Worm (Caenorhabditis elegans) whole organism, L1 larva: ENCODE measurements around the gene gsto-2.
A peak's percentile ranks its signal among the peaks of the same experiment; 100 is the strongest.

Experiments used
- C04F5.9 ChIP-seq: sonication (generic microtip); optimal IDR thresholded peaks from 2 replicates; lab custom pipeline; 2016; ENCODE audit warnings: missing genetic modification characterization, missing compliant biosample characterization
- C16A3.4 ChIP-seq: fragments of 150-350 bp; optimal IDR thresholded peaks from 2 replicates; lab custom pipeline; 2014; ENCODE audit warnings: missing biosample characterization, missing genetic modification characterization
- aha-1 ChIP-seq: fragments of 150-350 bp; optimal IDR thresholded peaks from 2 replicates; lab custom pipeline; 2014; ENCODE audit warnings: missing biosample characterization, missing genetic modification characterization
- ama-1 ChIP-seq: fragments of 150-350 bp; optimal IDR thresholded peaks from 2 replicates; lab custom pipeline; 2014
- blmp-1 ChIP-seq: fragments of 150-350 bp; optimal IDR thresholded peaks from 2 replicates; lab custom pipeline; 2014; ENCODE audit warnings: missing biosample characterization, missing genetic modification characterization
- ceh-8 ChIP-seq: fragments of 200-800 bp; sonication (Bioruptor generic); optimal IDR thresholded peaks from 2 replicates; lab custom pipeline; 2018; ENCODE audit warnings: mild to moderate bottlenecking, missing genetic modification characterization, moderate library complexity, missing compliant biosample characterization
- ceh-82 ChIP-seq, 3 experiments: fragments of 150-350 bp in 1 of 3; sonication (generic microtip) in 2 of 3; optimal IDR thresholded peaks; 2 replicates each; lab custom pipeline; 2014 to 2017; ENCODE audit warnings: missing biosample characterization in 3 of 3, missing genetic modification characterization in 3 of 3
- ceh-88 ChIP-seq: fragments of 200-800 bp; sonication (Bioruptor generic); IDR thresholded peaks from 2 replicates; pipeline ENCODE4 v1.3.6; 2022; ENCODE audit warnings: missing genetic modification characterization, missing compliant biosample characterization
- ceh-90 ChIP-seq: sonication (generic microtip); optimal IDR thresholded peaks from 2 replicates; lab custom pipeline; 2016; ENCODE audit warnings: missing genetic modification characterization, missing compliant biosample characterization
- ces-1 ChIP-seq: fragments of 150-350 bp; optimal IDR thresholded peaks from 2 replicates; lab custom pipeline; 2014; ENCODE audit warnings: missing biosample characterization, missing genetic modification reagents, missing genetic modification characterization
- dpl-1 ChIP-seq, 3 experiments: fragments of 150-350 bp in 2 of 3; sonication (generic microtip) in 1 of 3; optimal IDR thresholded peaks; 2 replicates each; lab custom pipeline; 2014 to 2017; ENCODE audit warnings: missing biosample characterization in 3 of 3, missing genetic modification characterization in 3 of 3, missing genetic modification reagents in 3 of 3
- dsc-1 ChIP-seq: sonication (generic microtip); optimal IDR thresholded peaks from 2 replicates; lab custom pipeline; 2016; ENCODE audit warnings: mild to moderate bottlenecking, missing genetic modification characterization, missing compliant biosample characterization
- efl-1 ChIP-seq, 4 experiments: fragments of 150-350 bp; optimal IDR thresholded peaks in 3 of 4; peaks in 1 of 4; 1 replicate in 1 of 4; 2 replicates in 3 of 4; lab custom pipeline; 2014; ENCODE audit warnings: missing biosample characterization in 2 of 4, missing genetic modification characterization in 2 of 4, missing genetic modification reagents in 2 of 4
- efl-3 ChIP-seq: fragments of 200-800 bp; sonication (Bioruptor generic); optimal IDR thresholded peaks from 2 replicates; lab custom pipeline; 2018; ENCODE audit warnings: mild to moderate bottlenecking, missing genetic modification characterization, missing compliant biosample characterization
- elt-2 ChIP-seq: sonication (generic microtip); optimal IDR thresholded peaks from 2 replicates; lab custom pipeline; 2016; ENCODE audit warnings: missing genetic modification characterization, mild to moderate bottlenecking, inconsistent platforms, missing compliant biosample characterization, missing genetic modification reagents
- ets-5 ChIP-seq: fragments of 200-800 bp; sonication (Bioruptor generic); IDR thresholded peaks from 2 replicates; pipeline ENCODE4 v1.3.6; 2022; ENCODE audit warnings: missing genetic modification characterization, missing compliant biosample characterization
- fkh-10 ChIP-seq: sonication (generic microtip); optimal IDR thresholded peaks from 2 replicates; lab custom pipeline; 2017; ENCODE audit warnings: missing biosample characterization, missing genetic modification reagents, missing genetic modification characterization
- grh-1 ChIP-seq: fragments of 200-800 bp; sonication (Bioruptor generic); IDR thresholded peaks from 2 replicates; pipeline ENCODE4 v1.3.6; 2022; ENCODE audit warnings: missing genetic modification reagents, missing genetic modification characterization, missing compliant biosample characterization
- hlh-17 ChIP-seq: fragments of 200-800 bp; sonication (Bioruptor generic); optimal IDR thresholded peaks from 2 replicates; lab custom pipeline; 2018; ENCODE audit warnings: missing genetic modification characterization, mild to moderate bottlenecking, missing compliant biosample characterization, moderate library complexity, borderline replicate concordance
- hlh-4 ChIP-seq: sonication (generic microtip); optimal IDR thresholded peaks from 2 replicates; lab custom pipeline; 2016; ENCODE audit warnings: mild to moderate bottlenecking, missing genetic modification characterization, missing compliant biosample characterization
- isw-1 ChIP-seq: fragments of 200-800 bp; sonication (Bioruptor generic); IDR thresholded peaks from 2 replicates; pipeline ENCODE4 v1.3.6; 2022; ENCODE audit warnings: missing genetic modification characterization, missing compliant biosample characterization
- lin-13 ChIP-seq: fragments of 150-350 bp; optimal IDR thresholded peaks from 2 replicates; lab custom pipeline; 2014; ENCODE audit warnings: missing biosample characterization, missing genetic modification reagents, missing genetic modification characterization
- lir-3 ChIP-seq: sonication (generic microtip); optimal IDR thresholded peaks from 2 replicates; lab custom pipeline; 2016; ENCODE audit warnings: mild to moderate bottlenecking, missing genetic modification characterization, moderate library complexity, missing compliant biosample characterization; ENCODE audit not compliant: poor library complexity
- lsy-2 ChIP-seq, 2 experiments: fragments of 150-350 bp; optimal IDR thresholded peaks; 2 replicates each; lab custom pipeline; 2014; ENCODE audit warnings: missing biosample characterization in 2 of 2, missing genetic modification characterization in 2 of 2
- mab-9 ChIP-seq: fragments of 200-800 bp; sonication (Bioruptor generic); IDR thresholded peaks from 2 replicates; pipeline ENCODE4 v1.3.6; 2022; ENCODE audit warnings: missing genetic modification reagents, missing genetic modification characterization, missing compliant biosample characterization
- mdl-1 ChIP-seq, 2 experiments: fragments of 150-350 bp; optimal IDR thresholded peaks; 2 replicates each; lab custom pipeline; 2014 to 2017; ENCODE audit warnings: missing biosample characterization in 2 of 2, missing genetic modification characterization in 2 of 2, inconsistent platforms in 1 of 2
- mef-2 ChIP-seq: fragments of 150-350 bp; optimal IDR thresholded peaks from 2 replicates; lab custom pipeline; 2014; ENCODE audit warnings: missing biosample characterization, missing genetic modification characterization
- mep-1 ChIP-seq: fragments of 150-350 bp; optimal IDR thresholded peaks from 2 replicates; lab custom pipeline; 2014; ENCODE audit warnings: missing biosample characterization, missing genetic modification characterization
- nhr-11 ChIP-seq: fragments of 150-350 bp; optimal IDR thresholded peaks from 2 replicates; lab custom pipeline; 2014; ENCODE audit warnings: missing biosample characterization, missing genetic modification characterization
- nhr-12 ChIP-seq: sonication (generic microtip); optimal IDR thresholded peaks from 2 replicates; lab custom pipeline; 2017; ENCODE audit warnings: missing biosample characterization, missing genetic modification characterization
- nhr-19 ChIP-seq: fragments of 200-800 bp; sonication (Bioruptor generic); conservative IDR thresholded peaks from 2 replicates; pipeline ENCODE4 v1.3.6; 2022; ENCODE audit warnings: missing genetic modification characterization, missing compliant biosample characterization
- nhr-20 ChIP-seq: sonication (generic microtip); optimal IDR thresholded peaks from 2 replicates; lab custom pipeline; 2016; ENCODE audit warnings: mild to moderate bottlenecking, missing genetic modification characterization, missing compliant biosample characterization
- nhr-47 ChIP-seq: sonication (generic microtip); optimal IDR thresholded peaks from 2 replicates; lab custom pipeline; 2016; ENCODE audit warnings: mild to moderate bottlenecking, missing genetic modification characterization, moderate library complexity, missing compliant biosample characterization
- nhr-77 ChIP-seq: fragments of 150-350 bp; optimal IDR thresholded peaks from 2 replicates; lab custom pipeline; 2014; ENCODE audit warnings: missing biosample characterization, missing genetic modification characterization
- nhr-90 ChIP-seq: sonication (generic microtip); optimal IDR thresholded peaks from 2 replicates; lab custom pipeline; 2016; ENCODE audit warnings: mild to moderate bottlenecking, missing genetic modification characterization, missing compliant biosample characterization; ENCODE audit not compliant: poor library complexity
- pag-3 ChIP-seq: sonication (generic microtip); optimal IDR thresholded peaks from 2 replicates; lab custom pipeline; 2017; ENCODE audit warnings: missing genetic modification characterization, mild to moderate bottlenecking, missing compliant biosample characterization, antibody characterized with exemption, borderline replicate concordance; ENCODE audit not compliant: insufficient read depth
- rnt-1 ChIP-seq: sonication (generic microtip); optimal IDR thresholded peaks from 2 replicates; lab custom pipeline; 2016; ENCODE audit warnings: mild to moderate bottlenecking, missing genetic modification characterization, moderate library complexity, missing compliant biosample characterization
- sox-4 ChIP-seq: sonication (generic microtip); optimal IDR thresholded peaks from 2 replicates; lab custom pipeline; 2016; ENCODE audit warnings: missing genetic modification characterization, missing compliant biosample characterization
- sup-37 ChIP-seq: fragments of 200-800 bp; sonication (Bioruptor generic); optimal IDR thresholded peaks from 2 replicates; lab custom pipeline; 2018; ENCODE audit warnings: mild to moderate bottlenecking, missing genetic modification characterization, missing compliant biosample characterization
- unc-130 ChIP-seq: fragments of 150-350 bp; optimal IDR thresholded peaks from 2 replicates; lab custom pipeline; 2017; ENCODE audit warnings: missing biosample characterization, missing genetic modification characterization, inconsistent platforms
- unc-98 ChIP-seq: fragments of 200-800 bp; sonication (Bioruptor generic); IDR thresholded peaks from 2 replicates; pipeline ENCODE4 v1.3.6; 2022; ENCODE audit warnings: missing genetic modification characterization, missing compliant biosample characterization
- zag-1 ChIP-seq: fragments of 150-350 bp; optimal IDR thresholded peaks from 2 replicates; lab custom pipeline; 2014; ENCODE audit warnings: missing biosample characterization, missing genetic modification characterization
- ztf-11 ChIP-seq, 2 experiments: sonication (generic microtip); optimal IDR thresholded peaks; 2 replicates each; lab custom pipeline; 2016 to 2017; ENCODE audit warnings: missing genetic modification characterization in 2 of 2, missing biosample characterization in 1 of 2, missing compliant biosample characterization in 1 of 2
- ztf-4 ChIP-seq: fragments of 150-350 bp; optimal IDR thresholded peaks from 2 replicates; lab custom pipeline; 2014; ENCODE audit warnings: missing biosample characterization, missing genetic modification characterization

gsto-2 gene

DNA sequence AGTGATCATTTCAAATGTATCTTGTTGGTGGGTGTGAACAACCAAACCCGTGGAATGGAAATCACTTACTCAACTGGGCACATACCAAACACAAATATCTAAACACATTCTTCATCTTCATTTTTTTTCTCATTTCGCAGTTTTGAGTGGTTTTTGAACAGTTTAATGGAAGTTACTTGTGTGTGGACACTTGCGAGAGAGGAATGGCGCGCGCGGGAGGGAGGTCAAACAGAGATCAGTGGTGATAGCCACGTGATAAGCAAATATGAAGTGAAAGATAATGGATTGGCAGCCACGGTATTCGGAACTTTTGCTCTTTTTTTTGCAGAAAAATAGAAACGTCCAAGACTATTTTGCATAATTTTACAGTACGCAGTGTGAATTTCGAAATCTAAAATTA lies 34.0 kb upstream of the gsto-2 start (continued):
- no peak for TF ChIP-seq efl-1 (optimal IDR thresholded peaks at IDR 0.05; lab: Kevin White, UChicago)
- peak in 1 of 2 experiments; percentile 82 for TF ChIP-seq efl-1 (GFP tag; optimal IDR thresholded peaks at IDR 0.05 in 1 of 2; lab: Kevin White, UChicago)
- no peak for TF ChIP-seq dpl-1 (GFP tag; optimal IDR thresholded peaks at IDR 0.05; lab: Kevin White, UChicago)
- TF ChIP-seq ama-1 (lab: Kevin White, UChicago), result no peak
- TF ChIP-seq, all 84 proteins: peak for 5

- TF ChIP-seq unc-98 (no peak), ces-1 (no peak), hlh-4 (no peak), nhr-19 (GFP tag; lab: Robert Waterston, UW) (no peak), mep-1 (tag; lab: Kevin White, UChicago) (no peak), C04F5.9 (tag; lab: Kevin White, UChicago) (no peak), lsy-2 (tag; optimal IDR thresholded peaks at IDR 0.05; lab: Kevin White, UChicago) (no peak), ztf-4 (tag; lab: Kevin White, UChicago) (no peak)
These were observed 32.7 kb upstream of the gsto-2 start for ce11 chrIII:8521654-8522392.

DNA sequence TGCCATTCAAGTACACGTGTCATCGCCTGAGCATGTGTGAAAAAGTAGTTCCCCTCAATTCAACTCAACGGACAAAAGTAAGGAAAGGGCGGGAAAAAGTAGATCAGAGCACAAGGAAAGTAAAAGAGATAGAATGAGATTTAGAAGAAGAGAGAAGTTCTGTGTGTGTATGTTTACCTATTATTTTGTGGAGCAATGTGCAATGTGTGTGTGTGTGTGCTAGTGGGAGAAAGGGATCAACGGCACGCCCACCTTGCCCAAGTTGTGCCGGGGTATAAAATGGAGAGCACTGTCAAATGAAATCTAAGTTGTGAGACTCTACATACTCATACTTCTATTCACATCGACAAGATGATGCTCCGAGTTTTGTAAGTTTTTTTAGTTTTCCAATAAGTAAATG lies 29.8 kb upstream of the gsto-2 start, which contains the start of gene idpp-15:
idpp-15 (plus strand) TSS at position 301 of the 400 bp plus-strand sequence.
- TF ChIP-seq nhr-12 (tag; lab: Kevin White, UChicago) (no peak), nhr-90 (tag; lab: Kevin White, UChicago) (no peak), C16A3.4 (tag; lab: Kevin White, UChicago) (no peak), isw-1 (GFP tag; lab: Robert Waterston, UW) (no peak), sox-4 (tag; lab: Kevin White, UChicago) (no peak), ceh-88 (GFP tag; lab: Robert Waterston, UW) (no peak), sup-37 (GFP tag; lab: Kevin White, UChicago) (no peak)

DNA sequence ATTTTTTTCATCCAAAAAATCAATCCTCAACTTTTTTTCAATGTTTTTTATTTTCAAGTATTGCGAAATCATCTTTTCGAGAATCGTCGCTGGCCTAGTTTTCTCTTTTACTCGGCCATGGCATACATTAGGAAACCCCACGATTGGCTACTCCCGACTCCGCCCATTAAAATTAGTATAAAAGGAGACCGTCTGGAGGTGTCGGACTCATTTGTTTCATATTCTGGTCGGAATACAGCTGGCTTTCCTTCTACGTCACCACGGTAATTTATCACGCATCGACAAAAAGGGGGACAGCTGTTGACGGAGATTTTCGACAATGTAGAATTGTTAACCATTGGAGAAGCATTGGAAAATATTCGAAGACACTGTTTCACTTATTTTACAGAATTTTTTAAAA lies 25.6 kb upstream of the gsto-2 start:
- TF ChIP-seq ets-5 (GFP tag; lab: Robert Waterston, UW) (no peak), unc-130 (tag; lab: Kevin White, UChicago) (no peak), pag-3 (tag; lab: Kevin White, UChicago) (no peak), sox-4 (tag; lab: Kevin White, UChicago) (peak; percentile 17), nhr-77 (tag; lab: Kevin White, UChicago) (no peak), lir-3 (tag; lab: Kevin White, UChicago) (peak; percentile 88), rnt-1 (tag; lab: Kevin White, UChicago) (peak; percentile 89), aha-1 (tag; lab: Kevin White, UChicago) (no peak), ztf-11 (tag; optimal IDR thresholded peaks at IDR 0.05; lab: Kevin White, UChicago) (peak in 1 of 2 experiments; percentile 90), sup-37 (GFP tag; lab: Kevin White, UChicago) (no peak), lin-13 (no peak), mef-2 (no peak), dsc-1 (peak; percentile 67), mdl-1 (tag; optimal IDR thresholded peaks at IDR 0.05; lab: Kevin White, UChicago) (peak in 1 of 2 experiments; percentile 21), C16A3.4 (tag; lab: Kevin White, UChicago) (no peak), ceh-88 (GFP tag; lab: Robert Waterston, UW) (no peak), ztf-4 (tag; lab: Kevin White, UChicago) (no peak), nhr-47 (tag; lab: Kevin White, UChicago) (peak; percentile 85), efl-3 (GFP tag; lab: Kevin White, UChicago) (peak; percentile 19), ceh-8 (GFP tag; lab: Kevin White, UChicago) (peak; percentile 67), C04F5.9 (tag; lab: Kevin White, UChicago) (peak; percentile 49), blmp-1 (tag; lab: Kevin White, UChicago) (peak; percentile 64), zag-1 (no peak), nhr-11 (peak; percentile 22), grh-1 (GFP tag; lab: Robert Waterston, UW) (peak; percentile 64), nhr-20 (peak; percentile 73), fkh-10 (GFP tag; lab: Kevin White, UChicago) (no peak), ceh-90 (tag; lab: Kevin White, UChicago) (peak; percentile 89), ceh-82 (tag; optimal IDR thresholded peaks at IDR 0.05; lab: Kevin White, UChicago) (peak in 2 of 3 experiments; percentile 48 to 53), hlh-17 (GFP tag; lab: Kevin White, UChicago) (no peak), mab-9 (GFP tag; lab: Robert Waterston, UW) (no peak), elt-2 (peak; percentile 12)
